Worm (Caenorhabditis elegans) whole organism, late embryonic: ENCODE measurements around the gene C45B11.5.

Experiments used
- C38D4.7 ChIP-seq: fragments of 200-800 bp; sonication (Bioruptor generic); optimal IDR thresholded peaks from 2 replicates; lab custom pipeline; 2018; ENCODE audit warnings: mild to moderate bottlenecking, missing genetic modification characterization, moderate library complexity, missing compliant biosample characterization
- F13H6.1 ChIP-seq: sonication (generic microtip); optimal IDR thresholded peaks from 2 replicates; lab custom pipeline; 2016; ENCODE audit warnings: missing genetic modification characterization, missing compliant biosample characterization
- K02D7.2 ChIP-seq: sonication (generic microtip); optimal IDR thresholded peaks from 2 replicates; lab custom pipeline; 2017; ENCODE audit warnings: mild to moderate bottlenecking, missing genetic modification characterization, missing compliant biosample characterization
- Y22D7AL.16 ChIP-seq: sonication (generic microtip); optimal IDR thresholded peaks from 2 replicates; lab custom pipeline; 2016; ENCODE audit warnings: missing genetic modification characterization, missing compliant biosample characterization
- ahr-1 ChIP-seq: sonication (generic microtip); optimal IDR thresholded peaks from 2 replicates; lab custom pipeline; 2016; ENCODE audit warnings: missing genetic modification characterization, missing compliant biosample characterization
- ama-1 ChIP-seq: fragments of 150-350 bp; optimal IDR thresholded peaks from 2 replicates; lab custom pipeline; 2014
- ceh-18 ChIP-seq: sonication (generic microtip); optimal IDR thresholded peaks from 2 replicates; lab custom pipeline; 2016; ENCODE audit warnings: missing genetic modification characterization, missing compliant biosample characterization
- ceh-19 ChIP-seq: fragments of 200-800 bp; sonication (Bioruptor generic); optimal IDR thresholded peaks from 2 replicates; lab custom pipeline; 2018; ENCODE audit warnings: mild to moderate bottlenecking, missing genetic modification characterization, missing compliant biosample characterization
- ceh-22 ChIP-seq: sonication (generic microtip); optimal IDR thresholded peaks from 2 replicates; lab custom pipeline; 2017; ENCODE audit warnings: missing biosample characterization, missing genetic modification characterization
- ceh-24 ChIP-seq: sonication (generic microtip); optimal IDR thresholded peaks from 2 replicates; lab custom pipeline; 2016; ENCODE audit warnings: mild to moderate bottlenecking, missing genetic modification characterization, missing compliant biosample characterization
- ceh-31 ChIP-seq: sonication (generic microtip); optimal IDR thresholded peaks from 2 replicates; lab custom pipeline; 2016; ENCODE audit warnings: missing genetic modification characterization, missing compliant biosample characterization
- ceh-45 ChIP-seq: fragments of 200-800 bp; sonication (Bioruptor generic); IDR thresholded peaks from 2 replicates; pipeline ENCODE4 v1.3.6; 2022; ENCODE audit warnings: missing genetic modification reagents, missing genetic modification characterization, missing compliant biosample characterization
- ceh-48 ChIP-seq: sonication (generic microtip); optimal IDR thresholded peaks from 2 replicates; lab custom pipeline; 2016; ENCODE audit warnings: missing genetic modification characterization, inconsistent platforms, missing compliant biosample characterization
- ceh-6 ChIP-seq: fragments of 200-800 bp; sonication (Bioruptor generic); optimal IDR thresholded peaks from 2 replicates; lab custom pipeline; 2018; ENCODE audit warnings: mild to moderate bottlenecking, missing genetic modification characterization, missing compliant biosample characterization
- che-1 ChIP-seq: sonication (generic microtip); optimal IDR thresholded peaks from 2 replicates; lab custom pipeline; 2016; ENCODE audit warnings: mild to moderate bottlenecking, missing genetic modification characterization, missing compliant biosample characterization
- dmd-4 ChIP-seq: sonication (generic microtip); optimal IDR thresholded peaks from 2 replicates; lab custom pipeline; 2016; ENCODE audit warnings: borderline replicate concordance, missing genetic modification characterization, missing compliant biosample characterization
- dve-1 ChIP-seq: sonication (generic microtip); optimal IDR thresholded peaks from 2 replicates; lab custom pipeline; 2017; ENCODE audit warnings: antibody characterized with exemption, mild to moderate bottlenecking, missing genetic modification characterization, missing compliant biosample characterization
- elt-2 ChIP-seq: sonication (generic microtip); optimal IDR thresholded peaks from 2 replicates; lab custom pipeline; 2016; ENCODE audit warnings: missing genetic modification reagents, missing genetic modification characterization, missing compliant biosample characterization
- elt-4 ChIP-seq: sonication (generic microtip); optimal IDR thresholded peaks from 2 replicates; lab custom pipeline; 2016; ENCODE audit warnings: missing genetic modification characterization, missing compliant biosample characterization
- ets-4 ChIP-seq: sonication (generic microtip); optimal IDR thresholded peaks from 2 replicates; lab custom pipeline; 2016; ENCODE audit warnings: missing genetic modification characterization, missing compliant biosample characterization
- fkh-6 ChIP-seq: sonication (generic microtip); optimal IDR thresholded peaks from 2 replicates; lab custom pipeline; 2016; ENCODE audit warnings: missing genetic modification characterization, missing compliant biosample characterization
- gmeb-2 ChIP-seq: sonication (generic microtip); optimal IDR thresholded peaks from 2 replicates; lab custom pipeline; 2016; ENCODE audit warnings: missing genetic modification characterization, inconsistent platforms, missing compliant biosample characterization
- hlh-13 ChIP-seq: fragments of 200-800 bp; sonication (Bioruptor generic); optimal IDR thresholded peaks from 2 replicates; lab custom pipeline; 2018; ENCODE audit warnings: mild to moderate bottlenecking, missing genetic modification characterization, missing compliant biosample characterization
- hlh-15 ChIP-seq: sonication (generic microtip); optimal IDR thresholded peaks from 2 replicates; lab custom pipeline; 2016; ENCODE audit warnings: missing genetic modification characterization, missing compliant biosample characterization
- hlh-6 ChIP-seq: sonication (generic microtip); optimal IDR thresholded peaks from 2 replicates; lab custom pipeline; 2016; ENCODE audit warnings: missing genotype, missing genetic modification characterization, missing compliant biosample characterization
- hlh-8 ChIP-seq: sonication (generic microtip); optimal IDR thresholded peaks from 2 replicates; lab custom pipeline; 2016; ENCODE audit warnings: missing genotype, missing genetic modification characterization, missing compliant biosample characterization
- lim-6 ChIP-seq: sonication (generic microtip); optimal IDR thresholded peaks from 2 replicates; lab custom pipeline; 2016; ENCODE audit warnings: missing genetic modification characterization, missing compliant biosample characterization
- lin-11 ChIP-seq: fragments of 200-800 bp; sonication (Bioruptor generic); optimal IDR thresholded peaks from 2 replicates; lab custom pipeline; 2018; ENCODE audit warnings: mild to moderate bottlenecking, missing genetic modification characterization, missing compliant biosample characterization
- madf-2 ChIP-seq: sonication (generic microtip); optimal IDR thresholded peaks from 2 replicates; lab custom pipeline; 2017; ENCODE audit warnings: missing genetic modification characterization, missing compliant biosample characterization
- mec-3 ChIP-seq: sonication (generic microtip); optimal IDR thresholded peaks from 2 replicates; lab custom pipeline; 2016; ENCODE audit warnings: borderline replicate concordance, missing genetic modification characterization, missing compliant biosample characterization
- nfya-1 ChIP-seq: sonication (generic microtip); optimal IDR thresholded peaks from 2 replicates; lab custom pipeline; 2017; ENCODE audit warnings: missing genetic modification characterization, mild to moderate bottlenecking, missing compliant biosample characterization, antibody characterized with exemption, moderate library complexity
- nhr-232 ChIP-seq: sonication (generic microtip); optimal IDR thresholded peaks from 2 replicates; lab custom pipeline; 2016; ENCODE audit warnings: missing genetic modification characterization, missing compliant biosample characterization
- npax-4 ChIP-seq: sonication (generic microtip); optimal IDR thresholded peaks from 2 replicates; lab custom pipeline; 2016; ENCODE audit warnings: missing genetic modification characterization, missing compliant biosample characterization
- pag-3 ChIP-seq: sonication (generic microtip); optimal IDR thresholded peaks from 2 replicates; lab custom pipeline; 2016; ENCODE audit warnings: missing compliant biosample characterization, missing genetic modification characterization, borderline replicate concordance
- pax-1 ChIP-seq: fragments of 150-350 bp; optimal IDR thresholded peaks from 2 replicates; lab custom pipeline; 2014; ENCODE audit warnings: missing biosample characterization, missing genetic modification characterization
- pha-2 ChIP-seq: sonication (generic microtip); optimal IDR thresholded peaks from 2 replicates; lab custom pipeline; 2017; ENCODE audit warnings: mild to moderate bottlenecking, missing genetic modification characterization, missing compliant biosample characterization
- pqm-1 ChIP-seq: sonication (generic microtip); optimal IDR thresholded peaks from 2 replicates; lab custom pipeline; 2016; ENCODE audit warnings: missing genetic modification characterization, missing compliant biosample characterization
- pros-1 ChIP-seq: fragments of 150-350 bp; optimal IDR thresholded peaks from 2 replicates; lab custom pipeline; 2014; ENCODE audit warnings: missing biosample characterization, missing genetic modification reagents, missing genetic modification characterization
- sox-2 ChIP-seq: fragments of 200-800 bp; sonication (Bioruptor generic); IDR thresholded peaks from 2 replicates; pipeline ENCODE4 v1.3.6; 2022; ENCODE audit warnings: missing genetic modification reagents, missing genetic modification characterization, missing compliant biosample characterization
- syd-9 ChIP-seq: sonication (generic microtip); optimal IDR thresholded peaks from 2 replicates; lab custom pipeline; 2016; ENCODE audit warnings: mild to moderate bottlenecking, missing genetic modification characterization, moderate library complexity, missing compliant biosample characterization
- ttx-3 ChIP-seq: sonication (generic microtip); optimal IDR thresholded peaks from 2 replicates; lab custom pipeline; 2016; ENCODE audit warnings: missing genetic modification reagents, missing genetic modification characterization, missing compliant biosample characterization
- unc-3 ChIP-seq, 2 experiments: fragments of 200-800 bp in 1 of 2; sonication (Bioruptor generic) in 1 of 2; sonication (generic microtip) in 1 of 2; conservative IDR thresholded peaks in 1 of 2; optimal IDR thresholded peaks in 1 of 2; 2 replicates each; pipeline versions ENCODE4 v1.3.6 to Lab custom; 2016 to 2022; ENCODE audit warnings: missing compliant biosample characterization in 2 of 2, missing genetic modification characterization in 2 of 2, missing genetic modification reagents in 1 of 2
- unc-42 ChIP-seq: sonication (generic microtip); optimal IDR thresholded peaks from 2 replicates; lab custom pipeline; 2016; ENCODE audit warnings: missing genotype, missing genetic modification characterization, missing compliant biosample characterization
- unc-86 ChIP-seq: sonication (generic microtip); optimal IDR thresholded peaks from 2 replicates; lab custom pipeline; 2016; ENCODE audit warnings: missing genetic modification characterization, missing compliant biosample characterization
- zip-5 ChIP-seq: sonication (generic microtip); optimal IDR thresholded peaks from 2 replicates; lab custom pipeline; 2016; ENCODE audit warnings: missing genetic modification characterization, missing compliant biosample characterization
- ztf-16 ChIP-seq: sonication (generic microtip); optimal IDR thresholded peaks from 2 replicates; lab custom pipeline; 2017; ENCODE audit warnings: missing genetic modification characterization, missing compliant biosample characterization

Gene C45B11.5

ce11 chrV:11039379-11039954, 2.1 kb upstream of the C45B11.5 start, which contains the start of gene pak-2 (continued):
- no peak for TF ChIP-seq hlh-13 (GFP tag; lab: Kevin White, UChicago)
- peak; percentile 39 for TF ChIP-seq gmeb-2
- no peak for TF ChIP-seq elt-4 (tag; lab: Kevin White, UChicago)
- TF ChIP-seq ceh-19 (GFP tag; lab: Kevin White, UChicago), result peak; percentile 59
- TF ChIP-seq pha-2 (tag; lab: Kevin White, UChicago), result peak; percentile 44
- TF ChIP-seq zip-5, result peak; percentile 94
- peak; percentile 97 for TF ChIP-seq ets-4 (tag; lab: Kevin White, UChicago)
- peak; percentile 14 for TF ChIP-seq C38D4.7 (GFP tag; lab: Kevin White, UChicago)
- no peak for TF ChIP-seq ceh-24 (tag; lab: Kevin White, UChicago)
- TF ChIP-seq K02D7.2 (tag; lab: Kevin White, UChicago), result peak; percentile 62
- peak; percentile 61 for TF ChIP-seq unc-86 (tag; lab: Kevin White, UChicago)
- TF ChIP-seq hlh-6 (tag; lab: Kevin White, UChicago), result peak; percentile 73
- TF ChIP-seq elt-2, result peak; percentile 90
- TF ChIP-seq F13H6.1, result peak; percentile 91
- TF ChIP-seq sox-2 (GFP tag; lab: Robert Waterston, UW), result no peak
- peak; percentile 34 for TF ChIP-seq dmd-4 (tag; lab: Kevin White, UChicago)
- TF ChIP-seq ceh-31 (tag; lab: Kevin White, UChicago), result peak; percentile 100
- TF ChIP-seq ceh-18, result peak; percentile 83
- peak; percentile 44 for TF ChIP-seq che-1 (tag; lab: Kevin White, UChicago)
- TF ChIP-seq syd-9 (tag; lab: Kevin White, UChicago), result peak; percentile 45
- TF ChIP-seq unc-3 (GFP tag; conservative IDR thresholded peaks at IDR 0.05; lab: Robert Waterston, UW), result no peak
- TF ChIP-seq unc-3 (tag; optimal IDR thresholded peaks at IDR 0.05; lab: Kevin White, UChicago), result peak; percentile 77
- TF ChIP-seq pax-1 (tag; lab: Kevin White, UChicago), result peak; percentile 42
- no peak for TF ChIP-seq pag-3 (tag; lab: Kevin White, UChicago)
- TF ChIP-seq dve-1 (tag; lab: Kevin White, UChicago), result peak; percentile 19
- TF ChIP-seq nhr-232, result no peak
- peak; percentile 92 for TF ChIP-seq unc-42
- TF ChIP-seq ceh-6 (GFP tag; lab: Kevin White, UChicago), result peak; percentile 43
- TF ChIP-seq lin-11 (tag; lab: Kevin White, UChicago), result no peak
- TF ChIP-seq nfya-1, result peak; percentile 54
- TF ChIP-seq pros-1 (tag; lab: Kevin White, UChicago), result no peak
- no peak for TF ChIP-seq Y22D7AL.16 (tag; lab: Kevin White, UChicago)
- TF ChIP-seq madf-2 (tag; lab: Kevin White, UChicago), result peak; percentile 45
- peak; percentile 87 for TF ChIP-seq mec-3 (tag; lab: Kevin White, UChicago)
- no peak for TF ChIP-seq ama-1 (lab: Kevin White, UChicago)
- TF ChIP-seq fkh-6 (tag; lab: Kevin White, UChicago), result peak; percentile 75
- TF ChIP-seq ztf-16, result peak; percentile 70
- no peak for TF ChIP-seq ceh-48
- TF ChIP-seq hlh-15 (tag; lab: Kevin White, UChicago), result peak; percentile 66
- peak; percentile 47 for TF ChIP-seq ttx-3 (tag; lab: Kevin White, UChicago)
- peak; percentile 83 for TF ChIP-seq hlh-8 (tag; lab: Kevin White, UChicago)

- TF ChIP-seq elt-2 (no peak), madf-2 (tag; lab: Kevin White, UChicago) (no peak), Y22D7AL.16 (tag; lab: Kevin White, UChicago) (no peak), hlh-8 (tag; lab: Kevin White, UChicago) (no peak), pros-1 (tag; lab: Kevin White, UChicago) (no peak), hlh-6 (tag; lab: Kevin White, UChicago) (no peak), fkh-6 (tag; lab: Kevin White, UChicago) (no peak), ceh-18 (no peak), ama-1 (lab: Kevin White, UChicago) (no peak), npax-4 (tag; lab: Kevin White, UChicago) (no peak), ceh-6 (GFP tag; lab: Kevin White, UChicago) (no peak), ahr-1 (no peak), lim-6 (tag; lab: Kevin White, UChicago) (no peak), ceh-22 (no peak), F13H6.1 (no peak), pqm-1 (tag; lab: Kevin White, UChicago) (no peak), K02D7.2 (tag; lab: Kevin White, UChicago) (no peak), ceh-45 (no peak)
These were observed 1.6 kb upstream of the C45B11.5 start, which contains the start of gene C45B11.9 for ce11 chrV:11040020-11040419. C45B11.9 (plus strand) TSS chrV:11040320.
